Fruit fly (Drosophila melanogaster) whole organism, wandering third instar larva: ENCODE results near the gene IscU.

Experiments
- Abd-B ChIP-seq: fragments of >200 bp; optimal IDR thresholded peaks from 2 replicates; lab custom pipeline; 2017; ENCODE audit warnings: missing biosample characterization, missing genetic modification characterization
- CG32264 ChIP-seq: fragments of 200-800 bp; sonication (Bioruptor generic); optimal IDR thresholded peaks from 2 replicates; lab custom pipeline; 2016; ENCODE audit warnings: missing biosample characterization, missing genetic modification characterization
- CG9705 ChIP-seq: fragments of 200-800 bp; sonication (Bioruptor generic); optimal IDR thresholded peaks from 2 replicates; lab custom pipeline; 2018; ENCODE audit warnings: missing biosample characterization, mild to moderate bottlenecking, missing genetic modification characterization
- CrebA ChIP-seq: fragments of 200-800 bp; sonication (Bioruptor generic); optimal IDR thresholded peaks from 2 replicates; lab custom pipeline; 2016; ENCODE audit warnings: missing biosample characterization, mild to moderate bottlenecking, missing genetic modification characterization, borderline replicate concordance
- Dfd ChIP-seq: fragments of >200 bp; optimal IDR thresholded peaks from 2 replicates; lab custom pipeline; 2017; ENCODE audit warnings: missing biosample characterization, missing genetic modification characterization
- Dif ChIP-seq: fragments of 200-275, 200-300 bp; sonication (Bioruptor generic); optimal IDR thresholded peaks from 2 replicates; lab custom pipeline; 2018; ENCODE audit warnings: missing biosample characterization, missing genetic modification characterization; ENCODE audit not compliant: partially characterized antibody
- GATAd ChIP-seq: sonication (Bioruptor generic); optimal IDR thresholded peaks from 2 replicates; lab custom pipeline; 2016; ENCODE audit warnings: missing biosample characterization, missing genetic modification characterization
- HLH106 ChIP-seq: fragments of 200-800 bp; optimal IDR thresholded peaks from 3 replicates; lab custom pipeline; 2019; ENCODE audit warnings: missing biosample characterization, mild to moderate bottlenecking, missing genetic modification characterization, moderate library complexity
- Hnf4 ChIP-seq: fragments of 200-800 bp; sonication (Bioruptor generic); optimal IDR thresholded peaks from 2 replicates; lab custom pipeline; 2016; ENCODE audit warnings: missing biosample characterization, mild to moderate bottlenecking, missing genetic modification characterization
- Hr78 ChIP-seq: fragments of >200 bp; optimal IDR thresholded peaks from 2 replicates; lab custom pipeline; 2017; ENCODE audit warnings: missing biosample characterization, missing genetic modification characterization
- Hr83 ChIP-seq: fragments of 200-300 bp; sonication (Bioruptor generic); optimal IDR thresholded peaks from 2 replicates; lab custom pipeline; 2016; ENCODE audit warnings: missing biosample characterization, mild to moderate bottlenecking, missing genetic modification characterization, moderate library complexity; ENCODE audit not compliant: poor library complexity, severe bottlenecking
- Jra ChIP-seq: sonication (Bioruptor generic); optimal IDR thresholded peaks from 2 replicates; lab custom pipeline; 2016; ENCODE audit warnings: missing biosample characterization, missing genetic modification characterization
- Mio ChIP-seq: sonication (Bioruptor generic); optimal IDR thresholded peaks from 2 replicates; lab custom pipeline; 2016; ENCODE audit warnings: missing biosample characterization, missing genetic modification characterization
- Myc ChIP-seq: fragments of >200 bp; optimal IDR thresholded peaks from 2 replicates; lab custom pipeline; 2017
- N ChIP-seq: fragments of >200 bp; optimal IDR thresholded peaks from 2 replicates; lab custom pipeline; 2018; ENCODE audit warnings: missing biosample characterization, missing external identifiers, missing genetic modification characterization
- OdsH ChIP-seq: fragments of 200-800 bp; sonication (Bioruptor generic); optimal IDR thresholded peaks from 2 replicates; lab custom pipeline; 2016; ENCODE audit warnings: missing biosample characterization, mild to moderate bottlenecking, missing genetic modification characterization
- Rel ChIP-seq, 2 experiments: fragments of 200-800 bp; sonication (Bioruptor generic) in 1 of 2; optimal IDR thresholded peaks; 2 replicates in 1 of 2; 3 replicates in 1 of 2; lab custom pipeline; 2016 to 2019; ENCODE audit warnings: mild to moderate bottlenecking in 2 of 2, missing biosample characterization in 2 of 2, missing genetic modification characterization in 2 of 2, moderate library complexity in 1 of 2
- Sp1 ChIP-seq: fragments of 200-800 bp; sonication (Bioruptor generic); optimal IDR thresholded peaks from 3 replicates; lab custom pipeline; 2019; ENCODE audit warnings: missing biosample characterization, mild to moderate bottlenecking, missing genetic modification characterization, moderate library complexity
- Vsx2 ChIP-seq: fragments of 200-300, 225-300 bp; sonication (Bioruptor generic); optimal IDR thresholded peaks from 2 replicates; lab custom pipeline; 2018; ENCODE audit warnings: missing biosample characterization, missing genetic modification characterization; ENCODE audit not compliant: partially characterized antibody
- br ChIP-seq: fragments of 200-800 bp; sonication (Bioruptor generic); optimal IDR thresholded peaks from 2 replicates; lab custom pipeline; 2016; ENCODE audit warnings: missing biosample characterization, missing genetic modification characterization
- brk ChIP-seq: fragments of 200-800 bp; sonication (Bioruptor generic); optimal IDR thresholded peaks from 2 replicates; lab custom pipeline; 2016; ENCODE audit warnings: missing biosample characterization, mild to moderate bottlenecking, missing genetic modification characterization
- dl ChIP-seq, 2 experiments: fragments of 175-275, 200-275 bp in 1 of 2; fragments of 200-275 bp in 1 of 2; sonication (Bioruptor generic); optimal IDR thresholded peaks; lab custom pipeline; 2018; ENCODE audit warnings: mild to moderate bottlenecking in 2 of 2, missing biosample characterization in 2 of 2, missing genetic modification characterization in 2 of 2, moderate library complexity in 2 of 2; ENCODE audit not compliant: partially characterized antibody in 2 of 2, insufficient read depth in 1 of 2
- dmrt93B ChIP-seq: fragments of 200-800 bp; sonication (Bioruptor generic); optimal IDR thresholded peaks from 2 replicates; lab custom pipeline; 2018; ENCODE audit warnings: missing biosample characterization, mild to moderate bottlenecking, missing genetic modification characterization
- dsf ChIP-seq: sonication (Bioruptor generic); optimal IDR thresholded peaks from 2 replicates; lab custom pipeline; 2016; ENCODE audit warnings: missing biosample characterization, missing genetic modification characterization, borderline replicate concordance
- ey ChIP-seq: fragments of 200-800 bp; sonication (Bioruptor generic); optimal IDR thresholded peaks from 2 replicates; lab custom pipeline; 2016; ENCODE audit warnings: missing biosample characterization, missing genetic modification characterization
- foxo ChIP-seq, 2 experiments: fragments of 200-800 bp; sonication (Bioruptor generic); optimal IDR thresholded peaks; 2 replicates in 1 of 2; 3 replicates in 1 of 2; lab custom pipeline; 2016 to 2017; ENCODE audit warnings: missing biosample characterization in 2 of 2, missing genetic modification characterization in 2 of 2
- fru ChIP-seq: fragments of 200-800 bp; sonication (Bioruptor generic); optimal IDR thresholded peaks from 3 replicates; lab custom pipeline; 2016; ENCODE audit warnings: missing biosample characterization, mild to moderate bottlenecking, missing genetic modification characterization
- h ChIP-seq: fragments of 200-800 bp; sonication (Bioruptor generic); optimal IDR thresholded peaks from 3 replicates; lab custom pipeline; 2016; ENCODE audit warnings: missing biosample characterization, mild to moderate bottlenecking, missing genetic modification characterization
- jim ChIP-seq: fragments of 175-275, 200-325 bp; sonication (Bioruptor generic); optimal IDR thresholded peaks from 2 replicates; lab custom pipeline; 2016; ENCODE audit warnings: missing biosample characterization, mild to moderate bottlenecking, missing genetic modification characterization
- lola ChIP-seq: fragments of >200 bp; optimal IDR thresholded peaks from 2 replicates; lab custom pipeline; 2017; ENCODE audit warnings: missing biosample characterization, missing genetic modification characterization
- pan ChIP-seq: fragments of >200 bp; optimal IDR thresholded peaks from 2 replicates; lab custom pipeline; 2017
- psq ChIP-seq: fragments of 200-800 bp; sonication (Bioruptor generic); optimal IDR thresholded peaks from 3 replicates; lab custom pipeline; 2017; ENCODE audit warnings: missing biosample characterization, mild to moderate bottlenecking, missing genetic modification characterization, moderate library complexity
- rgr ChIP-seq: fragments of 200-800 bp; sonication (Bioruptor generic); optimal IDR thresholded peaks from 3 replicates; lab custom pipeline; 2016; ENCODE audit warnings: missing biosample characterization, mild to moderate bottlenecking, missing genetic modification characterization
- sage ChIP-seq: fragments of 200-800 bp; sonication (Bioruptor generic); optimal IDR thresholded peaks from 2 replicates; lab custom pipeline; 2016; ENCODE audit warnings: missing biosample characterization, mild to moderate bottlenecking, missing genetic modification characterization
- sv ChIP-seq: fragments of 200-800 bp; sonication (Bioruptor generic); optimal IDR thresholded peaks from 3 replicates; lab custom pipeline; 2016; ENCODE audit warnings: missing biosample characterization, missing genetic modification characterization
- tai ChIP-seq: sonication (Bioruptor generic); optimal IDR thresholded peaks from 2 replicates; lab custom pipeline; 2016; ENCODE audit warnings: missing biosample characterization, missing genetic modification characterization
- usp ChIP-seq: fragments of >200 bp; optimal IDR thresholded peaks from 2 replicates; lab custom pipeline; 2017; ENCODE audit warnings: missing biosample characterization, missing genetic modification characterization
- woc ChIP-seq: sonication (Bioruptor generic); optimal IDR thresholded peaks from 2 replicates; lab custom pipeline; 2016; ENCODE audit warnings: missing biosample characterization, mild to moderate bottlenecking, missing genetic modification characterization

Gene IscU

DNA sequence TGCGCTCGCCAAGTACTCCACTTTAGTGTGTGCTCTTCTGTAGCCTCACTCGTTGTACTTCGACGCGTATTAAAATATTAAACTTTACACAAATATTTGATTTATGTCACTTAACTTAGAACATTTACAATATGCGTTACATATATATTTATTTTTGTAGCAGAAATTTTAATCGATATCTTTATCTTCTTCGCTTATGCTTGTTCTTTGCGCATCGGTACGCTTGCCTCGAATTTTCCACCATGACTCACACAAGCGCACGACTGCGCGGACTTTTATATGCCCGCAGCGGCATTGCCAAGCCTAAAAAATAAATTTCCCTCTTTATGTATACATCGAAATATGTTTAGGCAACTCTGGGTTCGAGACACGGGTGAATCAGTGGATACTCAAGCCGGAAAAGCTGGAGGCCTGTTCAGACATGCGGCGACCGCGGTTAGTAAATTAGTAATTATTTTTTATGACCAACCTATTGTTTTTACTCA lies 3.5 kb downstream of the IscU start, which contains the start of gene aqz:
aqz (minus strand) TSS at position 255 of the 485 bp plus-strand sequence.
- TF ChIP-seq CG32264 (GFP tag; lab: Kevin White, UChicago) = no peak
- peak; percentile 54 for TF ChIP-seq Dif (GFP tag; lab: Kevin White, UChicago)
- TF ChIP-seq Hnf4 (GFP tag; lab: Kevin White, UChicago) = peak; percentile 59
- TF ChIP-seq GATAd (GFP tag; lab: Kevin White, UChicago) = no peak
- TF ChIP-seq Dfd = no peak
- TF ChIP-seq sv (GFP tag; lab: Kevin White, UChicago) = peak; percentile 46
- peak; percentile 48 for TF ChIP-seq CG9705 (GFP tag; lab: Kevin White, UChicago)
- peak; percentile 50 for TF ChIP-seq tai (GFP tag; lab: Kevin White, UChicago)
- TF ChIP-seq brk (GFP tag; lab: Kevin White, UChicago) = peak; percentile 8
- peak; percentile 4 for TF ChIP-seq woc (GFP tag; lab: Kevin White, UChicago)
- peak; percentile 55 for TF ChIP-seq HLH106 (tag; lab: Kevin White, UChicago)
- no peak for TF ChIP-seq usp
- no peak for TF ChIP-seq CrebA (GFP tag; lab: Kevin White, UChicago)
- no peak for TF ChIP-seq N (GFP tag; lab: Kevin White, UChicago)
- no peak for TF ChIP-seq Abd-B
- peak in 1 of 2 experiments; percentile 51 for TF ChIP-seq foxo (GFP tag; optimal IDR thresholded peaks at IDR 0.05; lab: Kevin White, UChicago)
- no peak for TF ChIP-seq Rel (GFP tag; optimal IDR thresholded peaks at IDR 0.05; lab: Kevin White, UChicago)
- peak; percentile 74 for TF ChIP-seq Rel (tag; optimal IDR thresholded peaks at IDR 0.05; lab: Kevin White, UChicago)
- TF ChIP-seq sage (GFP tag; lab: Kevin White, UChicago) = peak; percentile 16
- peak; percentile 79 for TF ChIP-seq h (GFP tag; lab: Kevin White, UChicago)
- TF ChIP-seq jim = peak; percentile 5
- TF ChIP-seq dmrt93B = no peak
- TF ChIP-seq Mio (GFP tag; lab: Kevin White, UChicago) = no peak
- TF ChIP-seq dl (GFP tag; optimal IDR thresholded peaks at IDR 0.05; lab: Kevin White, UChicago; ENCODE audit: insufficient read depth in 1 of 2, partially characterized antibody in 2 of 2) = no peak
- TF ChIP-seq Jra = peak; percentile 97
- no peak for TF ChIP-seq lola
- peak; percentile 56 for TF ChIP-seq fru (GFP tag; lab: Kevin White, UChicago)
- TF ChIP-seq pan (lab: Kevin White, UChicago) = no peak
- peak; percentile 90 for TF ChIP-seq Hr83
- no peak for TF ChIP-seq Vsx2
- TF ChIP-seq br = peak; percentile 45
- TF ChIP-seq OdsH (GFP tag; lab: Kevin White, UChicago) = no peak
- peak; percentile 5 for TF ChIP-seq dsf (GFP tag; lab: Kevin White, UChicago)
- peak; percentile 24 for TF ChIP-seq psq (GFP tag; lab: Kevin White, UChicago)
- TF ChIP-seq ey (GFP tag; lab: Kevin White, UChicago) = peak; percentile 33
- no peak for TF ChIP-seq Hr78 (GFP tag; lab: Kevin White, UChicago)
- peak; percentile 65 for TF ChIP-seq Sp1 (GFP tag; lab: Kevin White, UChicago)
- peak; percentile 57 for TF ChIP-seq Myc (lab: Kevin White, UChicago)
- TF ChIP-seq rgr = peak; percentile 56
- TF ChIP-seq, all 38 proteins: peak for 23

- TF ChIP-seq sv (GFP tag; lab: Kevin White, UChicago) (peak; percentile 27), N (GFP tag; lab: Kevin White, UChicago) (no peak), usp (no peak), Dfd (no peak), pan (lab: Kevin White, UChicago) (no peak), dsf (GFP tag; lab: Kevin White, UChicago) (no peak), h (GFP tag; lab: Kevin White, UChicago) (peak; percentile 64), fru (GFP tag; lab: Kevin White, UChicago) (peak; percentile 43), GATAd (GFP tag; lab: Kevin White, UChicago) (no peak), brk (GFP tag; lab: Kevin White, UChicago) (peak; percentile 61), Hnf4 (GFP tag; lab: Kevin White, UChicago) (peak; percentile 57), rgr (peak; percentile 59), dl (GFP tag; optimal IDR thresholded peaks at IDR 0.05; lab: Kevin White, UChicago; ENCODE audit: insufficient read depth in 1 of 2, partially characterized antibody in 2 of 2) (no peak), tai (GFP tag; lab: Kevin White, UChicago) (no peak), br (peak; percentile 35), CG32264 (GFP tag; lab: Kevin White, UChicago) (no peak), CG9705 (GFP tag; lab: Kevin White, UChicago) (no peak), Jra (peak; percentile 55), HLH106 (tag; lab: Kevin White, UChicago) (no peak), psq (GFP tag; lab: Kevin White, UChicago) (no peak), lola (no peak), jim (no peak), ey (GFP tag; lab: Kevin White, UChicago) (no peak), Sp1 (GFP tag; lab: Kevin White, UChicago) (peak; percentile 5), foxo (GFP tag; optimal IDR thresholded peaks at IDR 0.05; lab: Kevin White, UChicago) (peak; percentile 20 to 30), sage (GFP tag; lab: Kevin White, UChicago) (no peak), woc (GFP tag; lab: Kevin White, UChicago) (no peak), Hr78 (GFP tag; lab: Kevin White, UChicago) (no peak), Hr83 (peak; percentile 83), OdsH (GFP tag; lab: Kevin White, UChicago) (peak; percentile 33), Dif (GFP tag; lab: Kevin White, UChicago) (no peak)
- TF ChIP-seq, all 38 proteins: peak for 12
These were observed 4.4 kb downstream of the IscU start for dm6 chr3R:8819551-8820057.
